Fruit fly (Drosophila melanogaster): Measurements from ENCODE around the gene sdk.

DNA sequence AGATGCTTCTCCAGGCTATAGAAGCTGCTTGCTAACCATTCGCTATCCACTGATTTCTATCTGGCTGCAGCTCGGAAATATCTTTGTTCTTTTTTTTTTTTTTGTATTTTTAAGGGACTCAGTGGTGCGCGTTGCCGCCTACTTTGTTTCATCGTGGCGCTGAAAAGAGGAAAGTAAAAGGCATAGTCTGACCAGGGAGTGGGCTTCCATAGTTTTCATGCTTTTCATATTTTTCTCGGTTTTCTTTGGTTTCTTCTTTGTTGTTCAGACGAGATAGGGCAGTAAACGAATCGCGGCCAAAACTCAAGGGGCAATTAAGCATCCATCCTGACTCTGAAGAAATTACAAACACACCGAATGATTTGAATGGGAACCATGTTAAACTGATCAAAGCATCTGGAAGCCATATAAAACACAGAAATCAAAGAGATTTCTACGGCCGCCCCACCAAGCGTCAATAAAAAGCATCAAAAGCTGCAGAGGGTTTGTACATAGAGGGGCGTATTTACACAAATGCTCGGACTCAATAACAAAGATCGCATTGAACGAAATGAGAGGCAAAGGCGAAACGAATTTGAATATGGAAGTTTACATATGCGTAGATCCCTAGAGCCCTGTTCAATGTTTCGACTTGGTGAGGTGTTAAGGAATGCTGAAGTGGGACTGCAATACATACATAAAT is 85.8 kb downstream of the sdk start:
- no peak for TF ChIP-seq toe (GFP tag; optimal IDR thresholded peaks at IDR 0.05)
- no peak for TF ChIP-seq ovo (GFP tag; optimal IDR thresholded peaks at IDR 0.05)
- TF ChIP-seq CG5204 (GFP tag; optimal IDR thresholded peaks at IDR 0.05): no peak
- no peak for TF ChIP-seq pad (GFP tag; optimal IDR thresholded peaks at IDR 0.05)
- TF ChIP-seq CG7045 (GFP tag; optimal IDR thresholded peaks at IDR 0.05): no peak
- TF ChIP-seq CG7101 (tag; optimal IDR thresholded peaks at IDR 0.05): no peak
- no peak for TF ChIP-seq CG14711 (tag; optimal IDR thresholded peaks at IDR 0.05)
- TF ChIP-seq Clk (GFP tag; optimal IDR thresholded peaks at IDR 0.05): no peak
- no peak for TF ChIP-seq tj (GFP tag; optimal IDR thresholded peaks at IDR 0.05)
- TF ChIP-seq Mnt (GFP tag; optimal IDR thresholded peaks at IDR 0.05): no peak
- TF ChIP-seq CG11617 (GFP tag; optimal IDR thresholded peaks at IDR 0.05): no peak
- TF ChIP-seq Crg-1 (GFP tag; optimal IDR thresholded peaks at IDR 0.05): no peak
- TF ChIP-seq cic (GFP tag; optimal IDR thresholded peaks at IDR 0.05): no peak
- no peak for TF ChIP-seq CG1620 (GFP tag; optimal IDR thresholded peaks at IDR 0.05)

Measured in whole organism, adult.